Worm (Caenorhabditis elegans) whole organism, early embryonic: ENCODE results near the gene T04C12.33.
A peak's percentile ranks its signal among the peaks of the same experiment; 100 is the strongest.

Experiments
- B0310.2 ChIP-seq: sonication (generic microtip); optimal IDR thresholded peaks from 2 replicates; lab custom pipeline; 2016; ENCODE audit warnings: mild to moderate bottlenecking, missing genetic modification characterization, missing compliant biosample characterization
- F13C5.2 ChIP-seq: sonication (generic microtip); optimal IDR thresholded peaks from 2 replicates; lab custom pipeline; 2017; ENCODE audit warnings: mild to moderate bottlenecking, missing genetic modification characterization, inconsistent platforms, missing compliant biosample characterization
- aly-1 ChIP-seq: sonication (generic microtip); optimal IDR thresholded peaks from 2 replicates; lab custom pipeline; 2016; ENCODE audit warnings: missing genetic modification characterization, missing compliant biosample characterization
- ama-1 ChIP-seq: fragments of 150-350 bp; optimal IDR thresholded peaks from 2 replicates; lab custom pipeline; 2014
- ceh-13 ChIP-seq: fragments of 200-800 bp; sonication (Bioruptor generic); optimal IDR thresholded peaks from 2 replicates; lab custom pipeline; 2018; ENCODE audit warnings: mild to moderate bottlenecking, missing genetic modification characterization, missing compliant biosample characterization
- ceh-36 ChIP-seq: sonication (generic microtip); optimal IDR thresholded peaks from 2 replicates; lab custom pipeline; 2016; ENCODE audit warnings: missing genetic modification characterization, inconsistent platforms, missing compliant biosample characterization
- ets-7 ChIP-seq: sonication (generic microtip); optimal IDR thresholded peaks from 2 replicates; lab custom pipeline; 2016; ENCODE audit warnings: missing genotype, missing genetic modification characterization, missing compliant biosample characterization
- flt-1 ChIP-seq: fragments of 200-800 bp; sonication (Bioruptor generic); IDR thresholded peaks from 2 replicates; pipeline ENCODE4 v1.3.6; 2022; ENCODE audit warnings: missing genetic modification characterization, missing compliant biosample characterization
- hmbx-1 ChIP-seq: sonication (generic microtip); optimal IDR thresholded peaks from 2 replicates; lab custom pipeline; 2016; ENCODE audit warnings: mild to moderate bottlenecking, missing genetic modification characterization, missing compliant biosample characterization
- hmg-4 ChIP-seq: fragments of 200-800 bp; sonication (Bioruptor generic); optimal IDR thresholded peaks from 2 replicates; lab custom pipeline; 2018; ENCODE audit warnings: mild to moderate bottlenecking, missing genetic modification characterization, missing compliant biosample characterization
- hnd-1 ChIP-seq: sonication (generic microtip); optimal IDR thresholded peaks from 2 replicates; lab custom pipeline; 2016; ENCODE audit warnings: missing genetic modification characterization, missing compliant biosample characterization
- pes-1 ChIP-seq: fragments of 200-800 bp; sonication (Bioruptor generic); IDR thresholded peaks from 2 replicates; pipeline ENCODE4 v1.3.6; 2022; ENCODE audit warnings: missing genetic modification reagents, missing genetic modification characterization, missing compliant biosample characterization
- scrt-1 ChIP-seq: fragments of 200-800 bp; sonication (Bioruptor generic); IDR thresholded peaks from 2 replicates; pipeline ENCODE4 v1.3.6; 2022; ENCODE audit warnings: missing genetic modification characterization, missing compliant biosample characterization
- sea-1 ChIP-seq: fragments of 200-800 bp; sonication (Bioruptor generic); conservative IDR thresholded peaks from 2 replicates; pipeline ENCODE4 v1.3.6; 2022; ENCODE audit warnings: missing genetic modification characterization, missing compliant biosample characterization
- tbx-11 ChIP-seq: fragments of 200-800 bp; sonication (Bioruptor generic); IDR thresholded peaks from 2 replicates; pipeline ENCODE4 v1.3.6; 2022; ENCODE audit warnings: missing genetic modification characterization, missing compliant biosample characterization
- tbx-37 ChIP-seq: fragments of 200-800 bp; sonication (Bioruptor generic); conservative IDR thresholded peaks from 2 replicates; pipeline ENCODE4 v1.3.6; 2022; ENCODE audit warnings: missing genetic modification reagents, missing genetic modification characterization, missing compliant biosample characterization
- tra-4 ChIP-seq: sonication (generic microtip); optimal IDR thresholded peaks from 2 replicates; lab custom pipeline; 2017; ENCODE audit warnings: missing genetic modification characterization, missing compliant biosample characterization

T04C12.33 gene

ce11 chrV:11080345-11081102 is 28.5 kb downstream of the T04C12.33 start, which contains the start of gene act-1:
act-1 (plus strand) TSS chrV:11081052.
- no peak for TF ChIP-seq tbx-37
- no peak for TF ChIP-seq ceh-36 (tag; lab: Kevin White, UChicago)
- TF ChIP-seq ama-1 (lab: Kevin White, UChicago), result no peak
- no peak for TF ChIP-seq scrt-1 (GFP tag; lab: Robert Waterston, UW)
- peak; percentile 10; the same call in 1 of the 2 replicates for TF ChIP-seq pes-1
- no peak for TF ChIP-seq ets-7 (tag; lab: Kevin White, UChicago)
- TF ChIP-seq hmbx-1 (tag; lab: Kevin White, UChicago), result no peak
- TF ChIP-seq tra-4 (tag; lab: Kevin White, UChicago), result no peak
- TF ChIP-seq tbx-11 (GFP tag; lab: Robert Waterston, UW), result no peak
- no peak for TF ChIP-seq aly-1 (tag; lab: Kevin White, UChicago)
- 0 out of 2 replicates have a peak, but pooled peaks have one; percentile 37 for TF ChIP-seq flt-1
- peak; percentile 26 for TF ChIP-seq F13C5.2 (tag; lab: Kevin White, UChicago)
- TF ChIP-seq B0310.2 (tag; lab: Kevin White, UChicago), result no peak
- TF ChIP-seq hmg-4 (GFP tag; lab: Kevin White, UChicago), result peak; percentile 73
- TF ChIP-seq hnd-1 (tag; lab: Kevin White, UChicago), result no peak
- TF ChIP-seq ceh-13 (GFP tag; lab: Kevin White, UChicago), result no peak
- TF ChIP-seq sea-1 (GFP tag; lab: Robert Waterston, UW), result no peak

ce11 chrV:11082475-11082874 is 30.5 kb downstream of the T04C12.33 start:
- TF ChIP-seq aly-1 (tag; lab: Kevin White, UChicago), result no peak
- no peak for TF ChIP-seq hnd-1 (tag; lab: Kevin White, UChicago)
- TF ChIP-seq sea-1 (GFP tag; lab: Robert Waterston, UW), result no peak
- no peak for TF ChIP-seq pes-1
- no peak for TF ChIP-seq tbx-11 (GFP tag; lab: Robert Waterston, UW)

ce11 chrV:11082964-11083363 is 30.9 kb downstream of the T04C12.33 start:
- no peak for TF ChIP-seq hmg-4 (GFP tag; lab: Kevin White, UChicago)
- no peak for TF ChIP-seq ceh-13 (GFP tag; lab: Kevin White, UChicago)
- TF ChIP-seq scrt-1 (GFP tag; lab: Robert Waterston, UW), result no peak
- no peak for TF ChIP-seq ceh-36 (tag; lab: Kevin White, UChicago)
- TF ChIP-seq flt-1, result no peak
- no peak for TF ChIP-seq tbx-11 (GFP tag; lab: Robert Waterston, UW)
- TF ChIP-seq tra-4 (tag; lab: Kevin White, UChicago), result no peak
- no peak for TF ChIP-seq aly-1 (tag; lab: Kevin White, UChicago)
- TF ChIP-seq F13C5.2 (tag; lab: Kevin White, UChicago), result no peak
- TF ChIP-seq B0310.2 (tag; lab: Kevin White, UChicago), result no peak
- no peak for TF ChIP-seq sea-1 (GFP tag; lab: Robert Waterston, UW)
- no peak for TF ChIP-seq pes-1
- no peak for TF ChIP-seq hnd-1 (tag; lab: Kevin White, UChicago)
- no peak for TF ChIP-seq ets-7 (tag; lab: Kevin White, UChicago)

- TF ChIP-seq hmg-4 (GFP tag; lab: Kevin White, UChicago), result peak; percentile 22
- no peak for TF ChIP-seq B0310.2 (tag; lab: Kevin White, UChicago)
- peak; percentile 35 for TF ChIP-seq F13C5.2 (tag; lab: Kevin White, UChicago)
These were observed 31.7 kb downstream of the T04C12.33 start for ce11 chrV:11083691-11084090.

- TF ChIP-seq hnd-1 (tag; lab: Kevin White, UChicago) (no peak), tra-4 (tag; lab: Kevin White, UChicago) (no peak), scrt-1 (GFP tag; lab: Robert Waterston, UW) (no peak), sea-1 (GFP tag; lab: Robert Waterston, UW) (no peak), aly-1 (tag; lab: Kevin White, UChicago) (no peak), hmg-4 (GFP tag; lab: Kevin White, UChicago) (no peak), ceh-13 (GFP tag; lab: Kevin White, UChicago) (no peak), ama-1 (lab: Kevin White, UChicago) (no peak), tbx-37 (no peak), hmbx-1 (tag; lab: Kevin White, UChicago) (no peak), pes-1 (no peak), B0310.2 (tag; lab: Kevin White, UChicago) (no peak)
These were observed 35.1 kb downstream of the T04C12.33 start for ce11 chrV:11087119-11087518.

ce11 chrV:11087519-11087998 is 35.5 kb downstream of the T04C12.33 start, which contains the start of gene Y42A5A.1:
Y42A5A.1 (plus strand) TSS chrV:11087948.
- TF ChIP-seq pes-1 (no peak), tra-4 (tag; lab: Kevin White, UChicago) (no peak), F13C5.2 (tag; lab: Kevin White, UChicago) (no peak), sea-1 (GFP tag; lab: Robert Waterston, UW) (no peak), hmbx-1 (tag; lab: Kevin White, UChicago) (no peak), tbx-37 (no peak), ets-7 (tag; lab: Kevin White, UChicago) (no peak), scrt-1 (GFP tag; lab: Robert Waterston, UW) (no peak), ceh-36 (tag; lab: Kevin White, UChicago) (no peak), B0310.2 (tag; lab: Kevin White, UChicago) (no peak)
